Worm (Caenorhabditis elegans) whole organism, early embryonic: Measurements from ENCODE around the gene R31.2.

ENCODE experiments used
- B0310.2 ChIP-seq: sonication (generic microtip); optimal IDR thresholded peaks from 2 replicates; lab custom pipeline; 2016; ENCODE audit warnings: mild to moderate bottlenecking, missing genetic modification characterization, missing compliant biosample characterization
- F13C5.2 ChIP-seq: sonication (generic microtip); optimal IDR thresholded peaks from 2 replicates; lab custom pipeline; 2017; ENCODE audit warnings: mild to moderate bottlenecking, missing genetic modification characterization, inconsistent platforms, missing compliant biosample characterization
- aly-1 ChIP-seq: sonication (generic microtip); optimal IDR thresholded peaks from 2 replicates; lab custom pipeline; 2016; ENCODE audit warnings: missing genetic modification characterization, missing compliant biosample characterization
- ama-1 ChIP-seq: fragments of 150-350 bp; optimal IDR thresholded peaks from 2 replicates; lab custom pipeline; 2014
- ceh-13 ChIP-seq: fragments of 200-800 bp; sonication (Bioruptor generic); optimal IDR thresholded peaks from 2 replicates; lab custom pipeline; 2018; ENCODE audit warnings: mild to moderate bottlenecking, missing genetic modification characterization, missing compliant biosample characterization
- ceh-36 ChIP-seq: sonication (generic microtip); optimal IDR thresholded peaks from 2 replicates; lab custom pipeline; 2016; ENCODE audit warnings: missing genetic modification characterization, inconsistent platforms, missing compliant biosample characterization
- ets-7 ChIP-seq: sonication (generic microtip); optimal IDR thresholded peaks from 2 replicates; lab custom pipeline; 2016; ENCODE audit warnings: missing genotype, missing genetic modification characterization, missing compliant biosample characterization
- flt-1 ChIP-seq: fragments of 200-800 bp; sonication (Bioruptor generic); IDR thresholded peaks from 2 replicates; pipeline ENCODE4 v1.3.6; 2022; ENCODE audit warnings: missing genetic modification characterization, missing compliant biosample characterization
- hmbx-1 ChIP-seq: sonication (generic microtip); optimal IDR thresholded peaks from 2 replicates; lab custom pipeline; 2016; ENCODE audit warnings: mild to moderate bottlenecking, missing genetic modification characterization, missing compliant biosample characterization
- hmg-4 ChIP-seq: fragments of 200-800 bp; sonication (Bioruptor generic); optimal IDR thresholded peaks from 2 replicates; lab custom pipeline; 2018; ENCODE audit warnings: mild to moderate bottlenecking, missing genetic modification characterization, missing compliant biosample characterization
- hnd-1 ChIP-seq: sonication (generic microtip); optimal IDR thresholded peaks from 2 replicates; lab custom pipeline; 2016; ENCODE audit warnings: missing genetic modification characterization, missing compliant biosample characterization
- pes-1 ChIP-seq: fragments of 200-800 bp; sonication (Bioruptor generic); IDR thresholded peaks from 2 replicates; pipeline ENCODE4 v1.3.6; 2022; ENCODE audit warnings: missing genetic modification reagents, missing genetic modification characterization, missing compliant biosample characterization
- scrt-1 ChIP-seq: fragments of 200-800 bp; sonication (Bioruptor generic); IDR thresholded peaks from 2 replicates; pipeline ENCODE4 v1.3.6; 2022; ENCODE audit warnings: missing genetic modification characterization, missing compliant biosample characterization
- sea-1 ChIP-seq: fragments of 200-800 bp; sonication (Bioruptor generic); conservative IDR thresholded peaks from 2 replicates; pipeline ENCODE4 v1.3.6; 2022; ENCODE audit warnings: missing genetic modification characterization, missing compliant biosample characterization
- tbx-11 ChIP-seq: fragments of 200-800 bp; sonication (Bioruptor generic); IDR thresholded peaks from 2 replicates; pipeline ENCODE4 v1.3.6; 2022; ENCODE audit warnings: missing genetic modification characterization, missing compliant biosample characterization
- tbx-37 ChIP-seq: fragments of 200-800 bp; sonication (Bioruptor generic); conservative IDR thresholded peaks from 2 replicates; pipeline ENCODE4 v1.3.6; 2022; ENCODE audit warnings: missing genetic modification reagents, missing genetic modification characterization, missing compliant biosample characterization
- tra-4 ChIP-seq: sonication (generic microtip); optimal IDR thresholded peaks from 2 replicates; lab custom pipeline; 2017; ENCODE audit warnings: missing genetic modification characterization, missing compliant biosample characterization

R31.2 gene

DNA sequence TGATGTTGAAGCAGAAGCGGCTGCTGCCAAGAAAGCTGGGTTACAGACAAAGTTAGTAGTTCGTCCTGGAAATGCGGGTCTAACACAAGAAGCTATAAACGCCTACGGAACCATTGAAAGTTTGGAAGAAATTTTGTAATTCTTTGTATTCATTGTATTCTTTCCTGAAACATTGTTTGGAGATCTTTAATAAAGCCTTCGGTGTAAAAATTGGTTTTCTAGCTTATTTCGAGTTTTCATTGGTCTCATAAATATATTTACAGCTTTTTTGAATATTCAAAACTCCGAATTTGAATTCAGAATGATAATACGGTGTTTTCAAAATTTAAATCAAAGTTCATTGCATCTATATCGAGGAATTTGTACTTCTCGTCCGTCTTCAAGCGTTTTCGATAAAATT lies 17.5 kb downstream of the R31.2 start, which contains the start of gene F58H1.8:
F58H1.8 (plus strand) TSS at position 301 of the 400 bp plus-strand sequence.
- no peak for TF ChIP-seq pes-1
- no peak for TF ChIP-seq tra-4 (tag; lab: Kevin White, UChicago)
- TF ChIP-seq ets-7 (tag; lab: Kevin White, UChicago), result no peak
- no peak for TF ChIP-seq hnd-1 (tag; lab: Kevin White, UChicago)
- no peak for TF ChIP-seq aly-1 (tag; lab: Kevin White, UChicago)
- TF ChIP-seq hmg-4 (GFP tag; lab: Kevin White, UChicago), result no peak
- no peak for TF ChIP-seq ama-1
- TF ChIP-seq hmbx-1 (tag; lab: Kevin White, UChicago), result no peak
- TF ChIP-seq B0310.2 (tag; lab: Kevin White, UChicago), result no peak
- no peak for TF ChIP-seq ceh-13 (GFP tag; lab: Kevin White, UChicago)
- no peak for TF ChIP-seq F13C5.2 (tag; lab: Kevin White, UChicago)

ce11 chrV:11937710-11938109 lies 20.3 kb downstream of the R31.2 start, which contains the start of gene gpla-1:
Gene gpla-1, minus strand, starts transcription at chrV:11937810.
- TF ChIP-seq aly-1 (tag; lab: Kevin White, UChicago) (no peak), tbx-37 (GFP tag; lab: Robert Waterston, UW) (no peak), ama-1 (no peak), tbx-11 (GFP tag; lab: Robert Waterston, UW) (no peak), hmbx-1 (tag; lab: Kevin White, UChicago) (no peak), ets-7 (tag; lab: Kevin White, UChicago) (no peak), pes-1 (no peak), B0310.2 (tag; lab: Kevin White, UChicago) (no peak), sea-1 (GFP tag; lab: Robert Waterston, UW) (no peak), tra-4 (tag; lab: Kevin White, UChicago) (no peak), scrt-1 (no peak), ceh-13 (GFP tag; lab: Kevin White, UChicago) (no peak), ceh-36 (tag; lab: Kevin White, UChicago) (no peak), hnd-1 (tag; lab: Kevin White, UChicago) (no peak), hmg-4 (GFP tag; lab: Kevin White, UChicago) (no peak), F13C5.2 (tag; lab: Kevin White, UChicago) (no peak), flt-1 (GFP tag; lab: Robert Waterston, UW) (no peak)

ce11 chrV:11940329-11940728 lies 23.0 kb downstream of the R31.2 start:
- TF ChIP-seq B0310.2 (tag; lab: Kevin White, UChicago) (no peak), ceh-13 (GFP tag; lab: Kevin White, UChicago) (no peak), tra-4 (tag; lab: Kevin White, UChicago) (no peak), flt-1 (GFP tag; lab: Robert Waterston, UW) (no peak), tbx-11 (GFP tag; lab: Robert Waterston, UW) (no peak), tbx-37 (GFP tag; lab: Robert Waterston, UW) (no peak), sea-1 (GFP tag; lab: Robert Waterston, UW) (no peak), F13C5.2 (tag; lab: Kevin White, UChicago) (no peak), hmbx-1 (tag; lab: Kevin White, UChicago) (no peak), scrt-1 (no peak)

- TF ChIP-seq ceh-36 (tag; lab: Kevin White, UChicago) (no peak), ama-1 (no peak), scrt-1 (no peak), B0310.2 (tag; lab: Kevin White, UChicago) (no peak), hmbx-1 (tag; lab: Kevin White, UChicago) (no peak), tbx-11 (GFP tag; lab: Robert Waterston, UW) (no peak), hmg-4 (GFP tag; lab: Kevin White, UChicago) (no peak), hnd-1 (tag; lab: Kevin White, UChicago) (no peak), sea-1 (GFP tag; lab: Robert Waterston, UW) (no peak), ceh-13 (GFP tag; lab: Kevin White, UChicago) (no peak), tra-4 (tag; lab: Kevin White, UChicago) (no peak), flt-1 (GFP tag; lab: Robert Waterston, UW) (no peak), aly-1 (tag; lab: Kevin White, UChicago) (no peak), tbx-37 (GFP tag; lab: Robert Waterston, UW) (no peak), F13C5.2 (tag; lab: Kevin White, UChicago) (no peak)
These were observed 24.3 kb downstream of the R31.2 start for ce11 chrV:11941664-11942063.

DNA sequence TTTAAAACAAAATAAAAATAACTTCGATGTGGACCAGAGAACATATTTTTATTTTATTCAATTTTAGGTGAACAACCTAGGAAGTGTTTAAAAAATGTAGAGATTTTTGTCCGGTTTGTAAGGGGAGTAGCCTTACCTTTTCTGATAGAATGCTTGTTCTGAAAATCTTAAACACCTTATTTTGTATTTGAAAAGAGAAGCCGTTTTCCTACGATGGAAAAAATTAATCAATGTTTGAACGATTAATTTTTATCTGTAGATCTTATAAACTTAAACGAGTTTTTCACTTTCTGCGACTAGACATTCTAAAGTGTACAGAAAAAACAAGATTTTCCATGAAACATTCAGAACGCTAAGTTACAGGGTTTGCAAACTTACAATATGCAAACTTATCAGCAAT lies 25.0 kb downstream of the R31.2 start, which contains the start of gene F58H1.6:
F58H1.6 (plus strand) TSS at position 301 of the 400 bp plus-strand sequence.
- TF ChIP-seq ets-7 (tag; lab: Kevin White, UChicago), result no peak
- no peak for TF ChIP-seq pes-1
- TF ChIP-seq hmbx-1 (tag; lab: Kevin White, UChicago), result no peak
- TF ChIP-seq hmg-4 (GFP tag; lab: Kevin White, UChicago), result no peak
- no peak for TF ChIP-seq aly-1 (tag; lab: Kevin White, UChicago)
- TF ChIP-seq ceh-13 (GFP tag; lab: Kevin White, UChicago), result no peak
- no peak for TF ChIP-seq tra-4 (tag; lab: Kevin White, UChicago)
- TF ChIP-seq ceh-36 (tag; lab: Kevin White, UChicago), result no peak

- TF ChIP-seq ceh-36 (tag; lab: Kevin White, UChicago) (no peak), aly-1 (tag; lab: Kevin White, UChicago) (no peak), ama-1 (no peak), sea-1 (GFP tag; lab: Robert Waterston, UW) (no peak), F13C5.2 (tag; lab: Kevin White, UChicago) (no peak), tbx-11 (GFP tag; lab: Robert Waterston, UW) (no peak), tra-4 (tag; lab: Kevin White, UChicago) (no peak), hmbx-1 (tag; lab: Kevin White, UChicago) (no peak), scrt-1 (no peak), ets-7 (tag; lab: Kevin White, UChicago) (no peak), ceh-13 (GFP tag; lab: Kevin White, UChicago) (no peak), B0310.2 (tag; lab: Kevin White, UChicago) (no peak), flt-1 (GFP tag; lab: Robert Waterston, UW) (no peak), hnd-1 (tag; lab: Kevin White, UChicago) (no peak), pes-1 (no peak), hmg-4 (GFP tag; lab: Kevin White, UChicago) (no peak), tbx-37 (GFP tag; lab: Robert Waterston, UW) (no peak)
These were observed 26.4 kb downstream of the R31.2 start for ce11 chrV:11943737-11944136.
